Fruit fly (Drosophila melanogaster): Measurements from ENCODE around the gene ttk.

ttk gene

DNA sequence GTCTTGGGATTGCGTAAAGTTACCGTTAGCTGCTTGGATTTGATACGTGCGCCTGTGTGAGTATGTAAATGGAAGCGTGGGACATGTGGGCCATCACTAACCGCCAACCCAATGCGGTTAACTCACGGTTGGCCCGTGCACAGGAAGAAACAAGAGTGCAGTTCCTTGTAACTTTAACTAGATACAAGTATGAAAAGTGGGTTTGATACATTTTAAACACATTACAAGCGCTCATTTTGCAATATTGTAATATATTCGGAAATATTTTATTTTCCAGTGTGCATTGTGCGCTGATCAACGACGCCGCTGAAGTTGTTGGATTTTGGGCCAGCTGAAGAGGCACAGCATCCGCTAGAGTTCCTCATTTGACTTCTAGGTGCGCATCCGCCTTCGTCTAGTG lies 25.9 kb upstream of the ttk start (continued):
- TF ChIP-seq Ets21C (GFP tag; optimal IDR thresholded peaks at IDR 0.05) (peak; percentile 51), CG32006 (GFP tag; optimal IDR thresholded peaks at IDR 0.05) (peak; percentile 76), fd85E (GFP tag; optimal IDR thresholded peaks at IDR 0.05) (no peak), CG6808 (GFP tag; optimal IDR thresholded peaks at IDR 0.05) (no peak), Met (GFP tag; optimal IDR thresholded peaks at IDR 0.05) (peak; percentile 79), Sox14 (GFP tag; optimal IDR thresholded peaks at IDR 0.05) (peak; percentile 72), Hr38 (GFP tag; optimal IDR thresholded peaks at IDR 0.05) (no peak), CG15336 (GFP tag; IDR thresholded peaks at IDR 0.05) (peak; percentile 79), CG3032 (tag; optimal IDR thresholded peaks at IDR 0.05) (no peak), OdsH (GFP tag; optimal IDR thresholded peaks at IDR 0.05) (peak; percentile 79), CG3919 (GFP tag; optimal IDR thresholded peaks at IDR 0.05) (peak; percentile 68), fd59A (GFP tag; optimal IDR thresholded peaks at IDR 0.05) (no peak), svp (GFP tag) (peak; percentile 81), spab (GFP tag; optimal IDR thresholded peaks at IDR 0.05) (no peak), acj6 (GFP tag; optimal IDR thresholded peaks at IDR 0.05) (peak; percentile 73)

DNA sequence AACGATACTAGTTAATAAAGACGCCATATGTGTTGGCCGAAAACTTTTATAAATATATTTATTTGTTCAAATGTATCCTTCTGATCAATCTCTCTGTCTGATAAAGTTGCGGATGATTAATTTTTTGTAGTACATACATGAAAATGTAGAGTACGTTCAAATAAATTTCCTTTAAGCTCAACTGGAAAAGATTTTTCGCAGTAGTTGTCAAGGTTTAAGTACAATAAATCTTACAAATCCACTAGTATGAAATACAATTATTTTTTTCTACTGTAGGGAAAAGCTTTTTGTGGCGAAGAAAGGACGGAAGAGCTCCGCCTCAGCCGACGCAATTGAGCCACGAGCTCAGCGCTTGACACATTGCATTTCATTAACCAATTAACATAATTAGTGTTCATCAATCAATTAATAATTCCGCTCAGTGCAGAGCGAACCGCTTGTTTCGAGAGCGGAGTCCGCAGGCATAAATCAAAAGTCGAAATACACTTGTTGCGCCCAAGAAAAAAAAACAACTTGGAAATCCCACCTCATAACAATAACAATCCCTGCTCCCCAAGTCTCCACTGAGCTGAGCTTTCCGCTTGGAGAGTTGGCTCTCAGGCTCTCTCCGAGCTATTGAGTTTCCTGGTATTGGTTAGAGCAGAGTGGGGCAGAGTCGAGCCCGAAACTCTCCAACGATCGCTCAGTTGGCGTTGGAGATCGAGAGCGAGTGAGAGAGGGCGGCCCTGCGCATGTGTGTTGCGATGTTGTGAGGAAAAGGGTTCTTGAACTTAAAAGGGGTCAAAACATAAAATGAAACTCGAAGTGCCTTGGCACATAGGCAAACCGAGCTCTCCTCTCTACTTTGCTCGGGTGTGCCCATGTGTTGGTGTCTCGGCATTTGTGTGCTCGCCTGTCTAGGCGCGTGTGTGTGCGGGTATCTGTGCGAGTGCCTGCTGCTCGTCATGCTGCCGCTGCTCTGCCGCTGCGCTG lies 24.7 kb upstream of the ttk start:
- peak; percentile 27 for TF ChIP-seq Ets21C (GFP tag; optimal IDR thresholded peaks at IDR 0.05)
- TF ChIP-seq Gug (GFP tag; IDR thresholded peaks at IDR 0.05), result no peak
- peak; percentile 7 for TF ChIP-seq dsx (GFP tag; optimal IDR thresholded peaks at IDR 0.05; ENCODE audit: poor library complexity, severe bottlenecking)
- TF ChIP-seq fkh (GFP tag; optimal IDR thresholded peaks at IDR 0.05), result no peak
- TF ChIP-seq CG6276 (GFP tag; optimal IDR thresholded peaks at IDR 0.05), result no peak
- peak; percentile 68 for TF ChIP-seq Smox (GFP tag; optimal IDR thresholded peaks at IDR 0.05)
- peak; percentile 50 for TF ChIP-seq cyc (GFP tag; optimal IDR thresholded peaks at IDR 0.05)
- peak; percentile 38 for TF ChIP-seq CG4318 (GFP tag; optimal IDR thresholded peaks at IDR 0.05)
- peak; percentile 44 for TF ChIP-seq CG7368 (GFP tag; optimal IDR thresholded peaks at IDR 0.05)
- TF ChIP-seq Eip75B (GFP tag; optimal IDR thresholded peaks at IDR 0.05), result no peak
- TF ChIP-seq Ets96B (tag; optimal IDR thresholded peaks at IDR 0.05), result peak; percentile 52
- TF ChIP-seq fd85E (GFP tag; optimal IDR thresholded peaks at IDR 0.05), result no peak
- peak; percentile 67 for TF ChIP-seq pdm3 (GFP tag; optimal IDR thresholded peaks at IDR 0.05)
- peak; percentile 42 for TF ChIP-seq Sox15 (GFP tag; optimal IDR thresholded peaks at IDR 0.05)
- TF ChIP-seq fd59A (GFP tag; optimal IDR thresholded peaks at IDR 0.05), result peak; percentile 45
- TF ChIP-seq Met (GFP tag; optimal IDR thresholded peaks at IDR 0.05), result peak; percentile 63
- peak; percentile 70 for TF ChIP-seq lz (GFP tag; optimal IDR thresholded peaks at IDR 0.05)
- TF ChIP-seq topi (GFP tag; optimal IDR thresholded peaks at IDR 0.05), result peak; percentile 72
- peak; percentile 43 for TF ChIP-seq CG6854 (GFP tag; optimal IDR thresholded peaks at IDR 0.05)
- TF ChIP-seq CG6808 (GFP tag; optimal IDR thresholded peaks at IDR 0.05), result peak; percentile 14
- peak; percentile 24 for TF ChIP-seq spab (GFP tag; optimal IDR thresholded peaks at IDR 0.05)
- peak; percentile 62 for TF ChIP-seq achi (GFP tag; optimal IDR thresholded peaks at IDR 0.05)
- TF ChIP-seq CG3919 (GFP tag; optimal IDR thresholded peaks at IDR 0.05), result peak; percentile 57
- no peak for TF ChIP-seq CG9139 (GFP tag; optimal IDR thresholded peaks at IDR 0.05)
- TF ChIP-seq Blimp-1 (GFP tag; optimal IDR thresholded peaks at IDR 0.05), result peak; percentile 27
- TF ChIP-seq CG10631 (GFP tag; optimal IDR thresholded peaks at IDR 0.05), result peak; percentile 32
- peak; percentile 76 for TF ChIP-seq svp (GFP tag)
- peak; percentile 52 for TF ChIP-seq CG31627 (GFP tag; optimal IDR thresholded peaks at IDR 0.05)
- TF ChIP-seq CG3032 (tag; optimal IDR thresholded peaks at IDR 0.05), result peak; percentile 45
- peak; percentile 64 for TF ChIP-seq esn (GFP tag; optimal IDR thresholded peaks at IDR 0.05)
- peak; percentile 70 for TF ChIP-seq CG8632 (GFP tag; optimal IDR thresholded peaks at IDR 0.05)
- peak; percentile 16 for TF ChIP-seq CG11902 (GFP tag; optimal IDR thresholded peaks at IDR 0.05)
- peak in 1 of 2 experiments; percentile 12 for TF ChIP-seq ss (GFP tag; optimal IDR thresholded peaks at IDR 0.05)
- peak; percentile 67 for TF ChIP-seq OdsH (GFP tag; optimal IDR thresholded peaks at IDR 0.05)
- peak; percentile 38 for TF ChIP-seq Sox14 (GFP tag; optimal IDR thresholded peaks at IDR 0.05)
- no peak for TF ChIP-seq eg (GFP tag; IDR thresholded peaks at IDR 0.05)
- TF ChIP-seq CG8319 (GFP tag; optimal IDR thresholded peaks at IDR 0.05), result peak; percentile 9
- TF ChIP-seq Hr4 (GFP tag; optimal IDR thresholded peaks at IDR 0.05), result peak; percentile 70
- peak; percentile 12 for TF ChIP-seq CG1621 (tag; optimal IDR thresholded peaks at IDR 0.05)
- peak; percentile 31; the same call in 1 of the 3 replicates for TF ChIP-seq CG8119 (GFP tag; IDR thresholded peaks at IDR 0.05)
- peak; percentile 47 for TF ChIP-seq net (GFP tag; optimal IDR thresholded peaks at IDR 0.05)
- TF ChIP-seq CG10669 (GFP tag; optimal IDR thresholded peaks at IDR 0.05), result peak; percentile 44

All from whole organism, prepupa.